Fruit fly (Drosophila melanogaster) whole organism, adult: Measurements from ENCODE around the gene CG10470.

Source experiments
- CG5204 ChIP-seq: fragments of 200-800 bp; sonication (Bioruptor generic); optimal IDR thresholded peaks from 2 replicates; lab custom pipeline; 2016; ENCODE audit warnings: missing biosample characterization, missing genetic modification characterization
- Clk ChIP-seq: fragments of 200-800 bp; sonication (Bioruptor generic); optimal IDR thresholded peaks from 2 replicates; lab custom pipeline; 2017; ENCODE audit warnings: missing biosample characterization, missing genetic modification characterization
- kay ChIP-seq: fragments of 200-800 bp; sonication (Bioruptor generic); peaks from one replicate; lab custom pipeline; 2016; ENCODE audit warnings: missing biosample characterization, missing genetic modification characterization, borderline replicate concordance
- ovo ChIP-seq: fragments of 200-800 bp; sonication (Bioruptor generic); optimal IDR thresholded peaks from 2 replicates; lab custom pipeline; 2016; ENCODE audit warnings: missing biosample characterization, missing genetic modification characterization
- pad ChIP-seq: fragments of 200-800 bp; sonication (Bioruptor generic); optimal IDR thresholded peaks from 3 replicates; lab custom pipeline; 2017; ENCODE audit warnings: missing biosample characterization, missing genetic modification characterization, mild to moderate bottlenecking, moderate library complexity, missing genetic modification reagents

DNA sequence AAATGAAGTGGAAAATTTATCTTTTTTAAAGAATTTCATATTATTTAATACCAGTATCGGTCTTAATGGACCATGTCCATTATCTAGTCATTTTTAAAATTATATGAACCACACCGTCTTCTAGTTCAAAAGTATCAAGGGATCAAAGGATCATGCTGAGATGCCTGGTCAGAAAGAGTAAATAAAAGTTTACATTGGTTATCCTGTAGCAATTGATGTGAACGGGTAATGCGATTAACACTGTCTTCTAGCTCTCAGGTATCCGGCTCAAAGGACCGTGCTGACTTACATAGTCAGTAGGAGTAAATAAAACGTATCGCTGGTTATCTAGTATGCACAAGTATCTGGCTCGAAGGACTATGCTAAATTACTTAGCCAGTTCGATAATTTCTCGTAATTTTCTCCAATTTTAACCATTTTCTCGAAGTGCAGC is 29.7 kb upstream of the CG10470 start:
- no peak for TF ChIP-seq pad (GFP tag; lab: Kevin White, UChicago)
- no peak for TF ChIP-seq kay (GFP tag; lab: Kevin White, UChicago)
- peak; percentile 53 for TF ChIP-seq CG5204 (GFP tag; lab: Kevin White, UChicago)
- no peak for TF ChIP-seq Clk (GFP tag; lab: Kevin White, UChicago)
- no peak for TF ChIP-seq ovo (GFP tag; lab: Kevin White, UChicago)
